Worm (Caenorhabditis elegans) whole organism, young adult: ENCODE results near the gene nlp-56.

Source experiments
- B0261.1 ChIP-seq: sonication (generic microtip); optimal IDR thresholded peaks from 2 replicates; lab custom pipeline; 2016; ENCODE audit warnings: mild to moderate bottlenecking, missing genetic modification characterization, moderate library complexity, missing compliant biosample characterization
- C06A6.2 ChIP-seq: fragments of 200-800 bp; sonication (Bioruptor generic); conservative IDR thresholded peaks from 2 replicates; pipeline ENCODE4 v1.3.6; 2022; ENCODE audit warnings: missing genetic modification characterization, missing compliant biosample characterization
- C17E4.6 ChIP-seq: fragments of 200-800 bp; sonication (Bioruptor generic); IDR thresholded peaks from 2 replicates; pipeline ENCODE4 v1.3.6; 2022; ENCODE audit warnings: missing genetic modification reagents, missing genetic modification characterization, missing compliant biosample characterization
- F52B5.7 ChIP-seq: sonication (generic microtip); optimal IDR thresholded peaks from 2 replicates; lab custom pipeline; 2016; ENCODE audit warnings: mild to moderate bottlenecking, missing genetic modification characterization, missing compliant biosample characterization
- F55B11.4 ChIP-seq: sonication (generic microtip); optimal IDR thresholded peaks from 2 replicates; lab custom pipeline; 2016; ENCODE audit warnings: missing compliant biosample characterization, missing genetic modification characterization, borderline replicate concordance; ENCODE audit not compliant: insufficient read depth
- T07F8.4 ChIP-seq: sonication (generic microtip); optimal IDR thresholded peaks from 2 replicates; lab custom pipeline; 2016; ENCODE audit warnings: mild to moderate bottlenecking, missing genetic modification characterization, moderate library complexity, missing compliant biosample characterization
- Y56A3A.18 ChIP-seq: fragments of 200-800 bp; sonication (Bioruptor generic); IDR thresholded peaks from 2 replicates; pipeline ENCODE4 v1.3.6; 2022; ENCODE audit warnings: missing genetic modification reagents, missing genetic modification characterization, missing compliant biosample characterization
- Y79H2A.3 ChIP-seq: fragments of 200-800 bp; sonication (Bioruptor generic); conservative IDR thresholded peaks from 2 replicates; pipeline ENCODE4 v1.3.6; 2022; ENCODE audit warnings: missing genetic modification reagents, missing genetic modification characterization, missing compliant biosample characterization
- Y95B8A.8 ChIP-seq: fragments of 200-800 bp; sonication (Bioruptor generic); IDR thresholded peaks from 2 replicates; pipeline ENCODE4 v1.3.6; 2022; ENCODE audit warnings: missing genetic modification reagents, missing genetic modification characterization, missing compliant biosample characterization
- ZK185.1 ChIP-seq: sonication (generic microtip); optimal IDR thresholded peaks from 2 replicates; lab custom pipeline; 2016; ENCODE audit warnings: mild to moderate bottlenecking, missing genetic modification characterization, missing compliant biosample characterization; ENCODE audit not compliant: poor library complexity, severe bottlenecking
- aptf-3 ChIP-seq: fragments of 200-800 bp; sonication (Bioruptor generic); IDR thresholded peaks from 2 replicates; pipeline ENCODE4 v1.3.6; 2022; ENCODE audit warnings: missing genetic modification characterization, missing compliant biosample characterization
- attf-6 ChIP-seq: fragments of 200-800 bp; sonication (Bioruptor generic); IDR thresholded peaks from 2 replicates; pipeline ENCODE4 v1.3.6; 2022; ENCODE audit warnings: missing genetic modification reagents, missing genetic modification characterization, missing compliant biosample characterization
- ceh-100 ChIP-seq: fragments of 200-800 bp; sonication (Bioruptor generic); IDR thresholded peaks from 2 replicates; pipeline ENCODE4 v1.3.6; 2022; ENCODE audit warnings: missing genetic modification reagents, missing genetic modification characterization, missing compliant biosample characterization
- chd-7 ChIP-seq: sonication (generic microtip); optimal IDR thresholded peaks from 2 replicates; lab custom pipeline; 2016; ENCODE audit warnings: mild to moderate bottlenecking, missing genetic modification characterization, moderate library complexity, missing compliant biosample characterization
- egrh-3 ChIP-seq: fragments of 200-800 bp; sonication (Bioruptor generic); IDR thresholded peaks from 2 replicates; pipeline ENCODE4 v1.3.6; 2022; ENCODE audit warnings: missing genetic modification reagents, missing genetic modification characterization, missing compliant biosample characterization
- ekl-4 ChIP-seq: fragments of 200-800 bp; sonication (Bioruptor generic); IDR thresholded peaks from 2 replicates; pipeline ENCODE4 v1.3.6; 2022; ENCODE audit warnings: missing genetic modification reagents, missing genetic modification characterization, missing compliant biosample characterization
- gei-17 ChIP-seq: fragments of 200-800 bp; sonication (Bioruptor generic); optimal IDR thresholded peaks from 2 replicates; lab custom pipeline; 2018; ENCODE audit warnings: mild to moderate bottlenecking, missing genetic modification characterization, missing compliant biosample characterization
- hlh-26 ChIP-seq: fragments of 200-800 bp; sonication (Bioruptor generic); conservative IDR thresholded peaks from 2 replicates; pipeline ENCODE4 v1.3.6; 2022; ENCODE audit warnings: missing genetic modification reagents, missing genetic modification characterization, missing compliant biosample characterization
- hmg-1.2 ChIP-seq: fragments of 200-800 bp; sonication (Bioruptor generic); IDR thresholded peaks from 2 replicates; pipeline ENCODE4 v1.3.6; 2022; ENCODE audit warnings: missing genetic modification reagents, missing genetic modification characterization, missing compliant biosample characterization
- hrde-1 ChIP-seq: sonication (generic microtip); optimal IDR thresholded peaks from 2 replicates; lab custom pipeline; 2016; ENCODE audit warnings: missing genetic modification characterization, mild to moderate bottlenecking, missing compliant biosample characterization, moderate library complexity, missing genotype, missing genetic modification reagents, borderline replicate concordance
- lag-1 ChIP-seq: fragments of 200-800 bp; sonication (Bioruptor generic); IDR thresholded peaks from 2 replicates; pipeline ENCODE4 v1.3.6; 2022; ENCODE audit warnings: missing genetic modification reagents, missing genetic modification characterization, missing compliant biosample characterization
- let-607 ChIP-seq, 2 experiments: fragments of 200-800 bp in 1 of 2; sonication (Bioruptor generic) in 1 of 2; sonication (generic microtip) in 1 of 2; optimal IDR thresholded peaks; 2 replicates each; lab custom pipeline; 2016 to 2018; ENCODE audit warnings: mild to moderate bottlenecking in 2 of 2, missing compliant biosample characterization in 2 of 2, missing genetic modification characterization in 2 of 2, moderate library complexity in 2 of 2, missing genotype in 1 of 2
- lsl-1 ChIP-seq: fragments of 200-800 bp; sonication (Bioruptor generic); optimal IDR thresholded peaks from 2 replicates; lab custom pipeline; 2018; ENCODE audit warnings: mild to moderate bottlenecking, missing genetic modification characterization, moderate library complexity, missing compliant biosample characterization
- lsy-27 ChIP-seq: sonication (generic microtip); optimal IDR thresholded peaks from 2 replicates; lab custom pipeline; 2017; ENCODE audit warnings: missing genetic modification characterization, mild to moderate bottlenecking, missing compliant biosample characterization, antibody characterized with exemption, missing genotype, borderline replicate concordance; ENCODE audit not compliant: insufficient read depth
- madf-3 ChIP-seq: fragments of 200-800 bp; sonication (Bioruptor generic); IDR thresholded peaks from 2 replicates; pipeline ENCODE4 v1.3.6; 2022; ENCODE audit warnings: missing genetic modification reagents, missing genetic modification characterization, missing compliant biosample characterization
- madf-6 ChIP-seq: fragments of 200-800 bp; sonication (Bioruptor generic); IDR thresholded peaks from 2 replicates; pipeline ENCODE4 v1.3.6; 2022; ENCODE audit warnings: missing genetic modification reagents, missing genetic modification characterization, missing compliant biosample characterization
- madf-8 ChIP-seq: fragments of 200-800 bp; sonication (Bioruptor generic); conservative IDR thresholded peaks from 2 replicates; pipeline ENCODE4 v1.3.6; 2022; ENCODE audit warnings: missing genetic modification reagents, missing genetic modification characterization, missing compliant biosample characterization
- mel-28 ChIP-seq: sonication (generic microtip); optimal IDR thresholded peaks from 2 replicates; lab custom pipeline; 2016; ENCODE audit warnings: borderline replicate concordance, mild to moderate bottlenecking, missing genetic modification characterization, missing compliant biosample characterization
- mes-4 ChIP-seq: sonication (generic microtip); optimal IDR thresholded peaks from 2 replicates; lab custom pipeline; 2016; ENCODE audit warnings: missing genotype, missing genetic modification characterization, missing compliant biosample characterization
- pbrm-1 ChIP-seq: fragments of 200-800 bp; sonication (Bioruptor generic); IDR thresholded peaks from 2 replicates; pipeline ENCODE4 v1.3.6; 2022; ENCODE audit warnings: missing genetic modification reagents, missing genetic modification characterization, missing compliant biosample characterization
- repo-1 ChIP-seq: sonication (generic microtip); optimal IDR thresholded peaks from 2 replicates; lab custom pipeline; 2017; ENCODE audit warnings: mild to moderate bottlenecking, missing genetic modification characterization, missing compliant biosample characterization
- rpc-1 ChIP-seq, 2 experiments: fragments of 150-350 bp in 1 of 2; sonication (generic microtip) in 1 of 2; optimal IDR thresholded peaks; 2 replicates each; lab custom pipeline; 2014 to 2018; ENCODE audit warnings: missing biosample characterization in 1 of 2, missing genetic modification characterization in 1 of 2, missing genetic modification reagents in 1 of 2, missing genotype in 1 of 2
- snpc-1.1 ChIP-seq: sonication (generic microtip); optimal IDR thresholded peaks from 2 replicates; lab custom pipeline; 2017; ENCODE audit warnings: missing genetic modification characterization, mild to moderate bottlenecking, missing compliant biosample characterization, antibody characterized with exemption, moderate library complexity, missing genotype, missing genetic modification reagents; ENCODE audit not compliant: insufficient read depth
- snpc-1.3 ChIP-seq: sonication (generic microtip); optimal IDR thresholded peaks from 2 replicates; lab custom pipeline; 2017; ENCODE audit warnings: missing genetic modification characterization, mild to moderate bottlenecking, missing compliant biosample characterization, antibody characterized with exemption, moderate library complexity, missing genotype, missing genetic modification reagents; ENCODE audit not compliant: insufficient read depth
- snpc-4 ChIP-seq, 5 experiments: fragments of 150-350 bp in 1 of 5; sonication (generic microtip) in 4 of 5; optimal IDR thresholded peaks; 2 replicates each; lab custom pipeline; 2014 to 2018; ENCODE audit warnings: missing genetic modification characterization in 5 of 5, missing biosample characterization in 3 of 5, antibody characterized with exemption in 2 of 5, mild to moderate bottlenecking in 2 of 5, missing compliant biosample characterization in 2 of 5, missing genotype in 2 of 5, moderate library complexity in 2 of 5, missing genetic modification reagents in 1 of 5
- tbp1 ChIP-seq: fragments of 200-800 bp; sonication (Bioruptor generic); optimal IDR thresholded peaks from 2 replicates; lab custom pipeline; 2018; ENCODE audit warnings: mild to moderate bottlenecking, missing genetic modification characterization, missing compliant biosample characterization
- tlf-1 ChIP-seq: fragments of 200-800 bp; sonication (Bioruptor generic); optimal IDR thresholded peaks from 2 replicates; lab custom pipeline; 2018; ENCODE audit warnings: mild to moderate bottlenecking, missing genetic modification characterization, missing compliant biosample characterization
- xnd-1 ChIP-seq: sonication (generic microtip); optimal IDR thresholded peaks from 2 replicates; lab custom pipeline; 2016; ENCODE audit warnings: missing genotype, missing genetic modification reagents, missing genetic modification characterization, missing compliant biosample characterization
- zfh-2 ChIP-seq: fragments of 200-800 bp; sonication (Bioruptor generic); conservative IDR thresholded peaks from 2 replicates; pipeline ENCODE4 v1.3.6; 2022; ENCODE audit warnings: missing genetic modification reagents, missing genetic modification characterization, missing compliant biosample characterization
- zim-3 ChIP-seq: sonication (generic microtip); optimal IDR thresholded peaks from 2 replicates; lab custom pipeline; 2017; ENCODE audit warnings: mild to moderate bottlenecking, missing genetic modification characterization, moderate library complexity, missing compliant biosample characterization
- ztf-28 ChIP-seq: fragments of 200-800 bp; sonication (Bioruptor generic); IDR thresholded peaks from 2 replicates; pipeline ENCODE4 v1.3.6; 2022; ENCODE audit warnings: missing genetic modification reagents, missing genetic modification characterization, missing compliant biosample characterization
- ztf-3 ChIP-seq: fragments of 200-800 bp; sonication (Bioruptor generic); optimal IDR thresholded peaks from 2 replicates; lab custom pipeline; 2018; ENCODE audit warnings: mild to moderate bottlenecking, missing genetic modification characterization, missing compliant biosample characterization

The nlp-56 gene

DNA sequence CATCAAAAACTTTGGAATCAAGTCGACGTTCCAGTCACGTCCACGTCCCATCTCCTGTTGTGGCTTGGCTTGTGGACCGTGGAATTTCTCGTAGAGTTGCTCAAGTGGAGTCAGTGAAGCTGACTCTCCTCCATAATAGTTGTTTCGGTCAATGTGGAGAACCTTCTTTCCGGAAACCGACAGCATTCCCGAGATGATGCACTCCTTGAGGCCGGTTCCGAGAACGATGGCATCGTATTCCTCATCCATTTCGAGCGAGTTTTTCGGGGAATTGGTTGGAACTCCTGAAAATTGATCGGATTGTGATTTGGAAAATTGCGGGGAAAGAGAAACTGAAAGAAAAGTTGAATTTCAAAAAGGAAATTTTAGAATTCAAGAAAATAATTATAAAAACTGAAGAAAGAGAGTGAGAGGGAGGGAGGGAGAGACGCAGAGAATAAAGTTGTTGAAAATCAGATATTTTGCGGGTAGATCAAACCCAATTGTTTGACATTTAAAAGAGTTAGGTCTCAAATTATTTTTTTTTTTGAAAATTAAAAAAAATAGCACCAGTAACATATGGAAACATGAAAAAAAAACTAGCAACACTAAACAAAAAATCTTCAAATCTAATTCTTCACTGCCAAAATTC lies 8.2 kb upstream of the nlp-56 start, which contains the start of gene gdi-1 (continued):
- TF ChIP-seq snpc-1.1 (tag; lab: Kevin White, UChicago): peak; percentile 9
- no peak for TF ChIP-seq gei-17 (GFP tag; lab: Kevin White, UChicago)
- TF ChIP-seq ceh-100 (GFP tag; lab: Robert Waterston, UW): no peak
- no peak for TF ChIP-seq madf-8 (GFP tag; lab: Robert Waterston, UW)
- no peak for TF ChIP-seq chd-7 (tag; lab: Kevin White, UChicago)
- no peak for TF ChIP-seq C06A6.2 (GFP tag; lab: Robert Waterston, UW)
- peak; percentile 4 for TF ChIP-seq snpc-1.3 (tag; lab: Kevin White, UChicago)
- no peak for TF ChIP-seq C17E4.6 (GFP tag; lab: Robert Waterston, UW)
- TF ChIP-seq egrh-3 (GFP tag; lab: Robert Waterston, UW): no peak

DNA sequence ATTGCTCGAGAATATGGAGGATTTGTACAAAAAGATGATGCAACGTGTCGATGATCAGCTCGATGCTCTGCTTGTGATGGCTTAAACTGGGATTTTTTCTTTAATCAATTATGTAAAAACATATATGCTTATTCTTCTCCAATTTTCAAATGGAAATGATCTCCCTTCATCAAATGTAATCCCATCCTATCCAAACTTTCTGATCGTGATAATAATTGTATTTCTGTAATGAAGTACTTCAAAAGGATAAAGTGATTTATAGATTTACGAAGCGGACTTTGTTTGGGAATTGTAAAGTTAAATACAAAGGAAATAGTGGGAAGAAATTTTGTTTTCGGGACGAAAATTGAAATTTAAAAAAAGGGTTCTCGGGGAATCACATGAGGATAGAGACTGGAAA lies 6.0 kb upstream of the nlp-56 start:
- TF ChIP-seq hlh-26 (no peak), Y79H2A.3 (peak; percentile 76), hrde-1 (peak; percentile 48), rpc-1 (optimal IDR thresholded peaks at IDR 0.05; lab: Kevin White, UChicago) (no peak), rpc-1 (tag; optimal IDR thresholded peaks at IDR 0.05; lab: Kevin White, UChicago) (no peak), madf-3 (no peak), Y95B8A.8 (GFP tag; lab: Robert Waterston, UW) (peak; percentile 68; the same call in 1 of the 2 replicates), zfh-2 (GFP tag; lab: Robert Waterston, UW) (no peak), B0261.1 (tag; lab: Kevin White, UChicago) (no peak), zim-3 (tag; lab: Kevin White, UChicago) (no peak), madf-6 (GFP tag; lab: Robert Waterston, UW) (no peak), snpc-1.1 (tag; lab: Kevin White, UChicago) (peak; percentile 31), ztf-3 (GFP tag; lab: Kevin White, UChicago) (no peak), ceh-100 (GFP tag; lab: Robert Waterston, UW) (no peak), Y56A3A.18 (GFP tag; lab: Robert Waterston, UW) (0 out of 2 replicates have a peak, but pooled peaks have one; percentile 3), F55B11.4 (no peak), lag-1 (GFP tag; lab: Robert Waterston, UW) (no peak), let-607 (tag; optimal IDR thresholded peaks at IDR 0.05; lab: Kevin White, UChicago) (peak in 1 of 2 experiments; percentile 20), lsy-27 (tag; lab: Kevin White, UChicago) (no peak), mes-4 (tag; lab: Kevin White, UChicago) (peak; percentile 12), ztf-28 (GFP tag; lab: Robert Waterston, UW) (no peak), ZK185.1 (tag; lab: Kevin White, UChicago) (peak; percentile 1), T07F8.4 (tag; lab: Kevin White, UChicago) (no peak), xnd-1 (tag; lab: Kevin White, UChicago) (no peak), attf-6 (GFP tag; lab: Robert Waterston, UW) (peak; percentile 95), snpc-1.3 (tag; lab: Kevin White, UChicago) (peak; percentile 61), F52B5.7 (tag; lab: Kevin White, UChicago) (no peak), snpc-4 (GFP tag; optimal IDR thresholded peaks at IDR 0.05; lab: Kevin White, UChicago) (peak; percentile 72), snpc-4 (tag; optimal IDR thresholded peaks at IDR 0.05; lab: Kevin White, UChicago) (peak in 3 of 4 experiments; percentile 20 to 90 (median 45)), tbp1 (GFP tag; lab: Kevin White, UChicago) (peak; percentile 35), aptf-3 (no peak), hmg-1.2 (GFP tag; lab: Robert Waterston, UW) (peak; percentile 10; the same call in 1 of the 2 replicates), ekl-4 (GFP tag; lab: Robert Waterston, UW) (0 out of 2 replicates have a peak, but pooled peaks have one; percentile 26), lsl-1 (peak; percentile 0), repo-1 (no peak), mel-28 (tag; lab: Kevin White, UChicago) (no peak), tlf-1 (GFP tag; lab: Kevin White, UChicago) (peak; percentile 38), pbrm-1 (GFP tag; lab: Robert Waterston, UW) (0 out of 2 replicates have a peak, but pooled peaks have one; percentile 7)
